Worm (Caenorhabditis elegans) whole organism, late embryonic: ENCODE data around the gene cpr-9.

Source experiments
- C08G9.2 ChIP-seq: sonication (generic microtip); optimal IDR thresholded peaks from 2 replicates; lab custom pipeline; 2016; ENCODE audit warnings: mild to moderate bottlenecking, missing genetic modification characterization, moderate library complexity, missing compliant biosample characterization
- F13H6.1 ChIP-seq: sonication (generic microtip); optimal IDR thresholded peaks from 2 replicates; lab custom pipeline; 2016; ENCODE audit warnings: missing genetic modification characterization, missing compliant biosample characterization
- Y22D7AL.16 ChIP-seq: sonication (generic microtip); optimal IDR thresholded peaks from 2 replicates; lab custom pipeline; 2016; ENCODE audit warnings: missing genetic modification characterization, missing compliant biosample characterization
- ama-1 ChIP-seq: fragments of 150-350 bp; optimal IDR thresholded peaks from 2 replicates; lab custom pipeline; 2014
- ceh-18 ChIP-seq: sonication (generic microtip); optimal IDR thresholded peaks from 2 replicates; lab custom pipeline; 2016; ENCODE audit warnings: missing genetic modification characterization, missing compliant biosample characterization
- ceh-2 ChIP-seq: sonication (generic microtip); optimal IDR thresholded peaks from 2 replicates; lab custom pipeline; 2016; ENCODE audit warnings: missing genotype, missing genetic modification characterization, missing compliant biosample characterization
- ceh-22 ChIP-seq: sonication (generic microtip); optimal IDR thresholded peaks from 2 replicates; lab custom pipeline; 2017; ENCODE audit warnings: missing biosample characterization, missing genetic modification characterization
- ceh-24 ChIP-seq: sonication (generic microtip); optimal IDR thresholded peaks from 2 replicates; lab custom pipeline; 2016; ENCODE audit warnings: mild to moderate bottlenecking, missing genetic modification characterization, missing compliant biosample characterization
- ceh-30 ChIP-seq: fragments of 150-350 bp; optimal IDR thresholded peaks from 2 replicates; lab custom pipeline; 2014; ENCODE audit warnings: missing biosample characterization, missing genetic modification characterization
- ceh-31 ChIP-seq: sonication (generic microtip); optimal IDR thresholded peaks from 2 replicates; lab custom pipeline; 2016; ENCODE audit warnings: missing genetic modification characterization, missing compliant biosample characterization
- ceh-34 ChIP-seq: sonication (generic microtip); optimal IDR thresholded peaks from 2 replicates; lab custom pipeline; 2016; ENCODE audit warnings: mild to moderate bottlenecking, missing genetic modification characterization, missing compliant biosample characterization
- ceh-6 ChIP-seq: fragments of 200-800 bp; sonication (Bioruptor generic); optimal IDR thresholded peaks from 2 replicates; lab custom pipeline; 2018; ENCODE audit warnings: mild to moderate bottlenecking, missing genetic modification characterization, missing compliant biosample characterization
- ceh-9 ChIP-seq: sonication (generic microtip); optimal IDR thresholded peaks from 2 replicates; lab custom pipeline; 2016; ENCODE audit warnings: mild to moderate bottlenecking, missing genetic modification characterization, inconsistent platforms, missing compliant biosample characterization
- dmd-4 ChIP-seq: sonication (generic microtip); optimal IDR thresholded peaks from 2 replicates; lab custom pipeline; 2016; ENCODE audit warnings: borderline replicate concordance, missing genetic modification characterization, missing compliant biosample characterization
- ets-4 ChIP-seq: sonication (generic microtip); optimal IDR thresholded peaks from 2 replicates; lab custom pipeline; 2016; ENCODE audit warnings: missing genetic modification characterization, missing compliant biosample characterization
- fkh-6 ChIP-seq: sonication (generic microtip); optimal IDR thresholded peaks from 2 replicates; lab custom pipeline; 2016; ENCODE audit warnings: missing genetic modification characterization, missing compliant biosample characterization
- hlh-13 ChIP-seq: fragments of 200-800 bp; sonication (Bioruptor generic); optimal IDR thresholded peaks from 2 replicates; lab custom pipeline; 2018; ENCODE audit warnings: mild to moderate bottlenecking, missing genetic modification characterization, missing compliant biosample characterization
- hlh-6 ChIP-seq: sonication (generic microtip); optimal IDR thresholded peaks from 2 replicates; lab custom pipeline; 2016; ENCODE audit warnings: missing genotype, missing genetic modification characterization, missing compliant biosample characterization
- lim-6 ChIP-seq: sonication (generic microtip); optimal IDR thresholded peaks from 2 replicates; lab custom pipeline; 2016; ENCODE audit warnings: missing genetic modification characterization, missing compliant biosample characterization
- lin-11 ChIP-seq: fragments of 200-800 bp; sonication (Bioruptor generic); optimal IDR thresholded peaks from 2 replicates; lab custom pipeline; 2018; ENCODE audit warnings: mild to moderate bottlenecking, missing genetic modification characterization, missing compliant biosample characterization
- madf-2 ChIP-seq: sonication (generic microtip); optimal IDR thresholded peaks from 2 replicates; lab custom pipeline; 2017; ENCODE audit warnings: missing genetic modification characterization, missing compliant biosample characterization
- mec-3 ChIP-seq: sonication (generic microtip); optimal IDR thresholded peaks from 2 replicates; lab custom pipeline; 2016; ENCODE audit warnings: borderline replicate concordance, missing genetic modification characterization, missing compliant biosample characterization
- nhr-232 ChIP-seq: sonication (generic microtip); optimal IDR thresholded peaks from 2 replicates; lab custom pipeline; 2016; ENCODE audit warnings: missing genetic modification characterization, missing compliant biosample characterization
- npax-4 ChIP-seq: sonication (generic microtip); optimal IDR thresholded peaks from 2 replicates; lab custom pipeline; 2016; ENCODE audit warnings: missing genetic modification characterization, missing compliant biosample characterization
- odd-2 ChIP-seq: sonication (generic microtip); optimal IDR thresholded peaks from 2 replicates; lab custom pipeline; 2017; ENCODE audit warnings: antibody characterized with exemption, mild to moderate bottlenecking, missing genetic modification characterization, missing compliant biosample characterization
- pat-9 ChIP-seq: fragments of 200-800 bp; sonication (Bioruptor generic); optimal IDR thresholded peaks from 2 replicates; lab custom pipeline; 2018; ENCODE audit warnings: mild to moderate bottlenecking, missing genetic modification characterization, moderate library complexity, missing compliant biosample characterization
- pax-1 ChIP-seq: fragments of 150-350 bp; optimal IDR thresholded peaks from 2 replicates; lab custom pipeline; 2014; ENCODE audit warnings: missing biosample characterization, missing genetic modification characterization
- pros-1 ChIP-seq: fragments of 150-350 bp; optimal IDR thresholded peaks from 2 replicates; lab custom pipeline; 2014; ENCODE audit warnings: missing biosample characterization, missing genetic modification reagents, missing genetic modification characterization
- ref-2 ChIP-seq: sonication (generic microtip); optimal IDR thresholded peaks from 2 replicates; lab custom pipeline; 2016; ENCODE audit warnings: missing genetic modification characterization, missing compliant biosample characterization
- rnt-1 ChIP-seq: sonication (generic microtip); optimal IDR thresholded peaks from 2 replicates; lab custom pipeline; 2016; ENCODE audit warnings: missing genetic modification characterization, missing compliant biosample characterization
- sdc-2 ChIP-seq: sonication (generic microtip); optimal IDR thresholded peaks from 2 replicates; lab custom pipeline; 2016; ENCODE audit warnings: missing genotype, missing genetic modification characterization, missing compliant biosample characterization
- sox-2 ChIP-seq: fragments of 200-800 bp; sonication (Bioruptor generic); IDR thresholded peaks from 2 replicates; pipeline ENCODE4 v1.3.6; 2022; ENCODE audit warnings: missing genetic modification reagents, missing genetic modification characterization, missing compliant biosample characterization
- sox-4 ChIP-seq: sonication (generic microtip); optimal IDR thresholded peaks from 2 replicates; lab custom pipeline; 2017; ENCODE audit warnings: mild to moderate bottlenecking, missing genetic modification characterization, inconsistent platforms, missing compliant biosample characterization
- syd-9 ChIP-seq: sonication (generic microtip); optimal IDR thresholded peaks from 2 replicates; lab custom pipeline; 2016; ENCODE audit warnings: mild to moderate bottlenecking, missing genetic modification characterization, moderate library complexity, missing compliant biosample characterization
- tbx-2 ChIP-seq: sonication (generic microtip); optimal IDR thresholded peaks from 2 replicates; lab custom pipeline; 2016; ENCODE audit warnings: missing genetic modification characterization, missing compliant biosample characterization
- ttx-3 ChIP-seq: sonication (generic microtip); optimal IDR thresholded peaks from 2 replicates; lab custom pipeline; 2016; ENCODE audit warnings: missing genetic modification reagents, missing genetic modification characterization, missing compliant biosample characterization
- unc-3 ChIP-seq, 2 experiments: fragments of 200-800 bp in 1 of 2; sonication (Bioruptor generic) in 1 of 2; sonication (generic microtip) in 1 of 2; conservative IDR thresholded peaks in 1 of 2; optimal IDR thresholded peaks in 1 of 2; 2 replicates each; pipeline versions ENCODE4 v1.3.6 to Lab custom; 2016 to 2022; ENCODE audit warnings: missing compliant biosample characterization in 2 of 2, missing genetic modification characterization in 2 of 2, missing genetic modification reagents in 1 of 2
- unc-42 ChIP-seq: sonication (generic microtip); optimal IDR thresholded peaks from 2 replicates; lab custom pipeline; 2016; ENCODE audit warnings: missing genotype, missing genetic modification characterization, missing compliant biosample characterization
- unc-55 ChIP-seq: sonication (generic microtip); optimal IDR thresholded peaks from 2 replicates; lab custom pipeline; 2017; ENCODE audit warnings: missing biosample characterization, missing genetic modification reagents, missing genetic modification characterization
- unc-86 ChIP-seq: sonication (generic microtip); optimal IDR thresholded peaks from 2 replicates; lab custom pipeline; 2016; ENCODE audit warnings: missing genetic modification characterization, missing compliant biosample characterization
- zip-5 ChIP-seq: sonication (generic microtip); optimal IDR thresholded peaks from 2 replicates; lab custom pipeline; 2016; ENCODE audit warnings: missing genetic modification characterization, missing compliant biosample characterization
- ztf-16 ChIP-seq: sonication (generic microtip); optimal IDR thresholded peaks from 2 replicates; lab custom pipeline; 2017; ENCODE audit warnings: missing genetic modification characterization, missing compliant biosample characterization

cpr-9 gene

ce11 chrV:12037889-12038288 is 35.0 kb downstream of the cpr-9 start:
- no peak for TF ChIP-seq ceh-24 (tag; lab: Kevin White, UChicago)
- no peak for TF ChIP-seq ama-1 (lab: Kevin White, UChicago)
- no peak for TF ChIP-seq odd-2 (tag; lab: Kevin White, UChicago)
- no peak for TF ChIP-seq ceh-9 (tag; lab: Kevin White, UChicago)
- TF ChIP-seq ref-2: no peak
- no peak for TF ChIP-seq rnt-1
- TF ChIP-seq unc-55 (GFP tag; lab: Kevin White, UChicago): no peak
- TF ChIP-seq lin-11 (tag; lab: Kevin White, UChicago): no peak
- no peak for TF ChIP-seq pax-1 (tag; lab: Kevin White, UChicago)
- no peak for TF ChIP-seq lim-6
- TF ChIP-seq ttx-3 (tag; lab: Kevin White, UChicago): no peak
- no peak for TF ChIP-seq nhr-232 (tag; lab: Kevin White, UChicago)
- TF ChIP-seq, all 69 proteins: peak for 0

ce11 chrV:12038317-12038716 is 35.5 kb downstream of the cpr-9 start:
- TF ChIP-seq pat-9 (tag; lab: Kevin White, UChicago) (no peak), unc-3 (GFP tag; conservative IDR thresholded peaks at IDR 0.05; lab: Robert Waterston, UW) (no peak), unc-3 (tag; optimal IDR thresholded peaks at IDR 0.05; lab: Kevin White, UChicago) (no peak), ceh-30 (tag; lab: Kevin White, UChicago) (no peak), unc-42 (tag; lab: Kevin White, UChicago) (no peak), ceh-2 (tag; lab: Kevin White, UChicago) (no peak), ceh-22 (tag; lab: Kevin White, UChicago) (no peak), sox-2 (GFP tag; lab: Robert Waterston, UW) (peak; percentile 4; the same call in 1 of the 2 replicates), mec-3 (no peak)
- TF ChIP-seq, all 69 proteins: peak for 1

- TF ChIP-seq ceh-31 (tag; lab: Kevin White, UChicago) (peak; percentile 44), ceh-34 (tag; lab: Kevin White, UChicago) (peak; percentile 37), hlh-13 (GFP tag; lab: Kevin White, UChicago) (no peak), fkh-6 (tag; lab: Kevin White, UChicago) (no peak), tbx-2 (tag; lab: Kevin White, UChicago) (peak; percentile 65), ref-2 (peak; percentile 25), zip-5 (tag; lab: Kevin White, UChicago) (no peak), sdc-2 (tag; lab: Kevin White, UChicago) (peak; percentile 56), ceh-2 (tag; lab: Kevin White, UChicago) (peak; percentile 42), pros-1 (peak; percentile 46), Y22D7AL.16 (tag; lab: Kevin White, UChicago) (no peak), unc-86 (no peak), syd-9 (peak; percentile 51), F13H6.1 (tag; lab: Kevin White, UChicago) (peak; percentile 33), hlh-6 (tag; lab: Kevin White, UChicago) (peak; percentile 26), sox-4 (tag; lab: Kevin White, UChicago) (no peak), ets-4 (tag; lab: Kevin White, UChicago) (no peak), ztf-16 (no peak), ceh-6 (GFP tag; lab: Kevin White, UChicago) (no peak), ceh-18 (tag; lab: Kevin White, UChicago) (peak; percentile 10), C08G9.2 (tag; lab: Kevin White, UChicago) (peak; percentile 34)
Measured at ce11 chrV:12038783-12039182, 35.9 kb downstream of the cpr-9 start.

DNA sequence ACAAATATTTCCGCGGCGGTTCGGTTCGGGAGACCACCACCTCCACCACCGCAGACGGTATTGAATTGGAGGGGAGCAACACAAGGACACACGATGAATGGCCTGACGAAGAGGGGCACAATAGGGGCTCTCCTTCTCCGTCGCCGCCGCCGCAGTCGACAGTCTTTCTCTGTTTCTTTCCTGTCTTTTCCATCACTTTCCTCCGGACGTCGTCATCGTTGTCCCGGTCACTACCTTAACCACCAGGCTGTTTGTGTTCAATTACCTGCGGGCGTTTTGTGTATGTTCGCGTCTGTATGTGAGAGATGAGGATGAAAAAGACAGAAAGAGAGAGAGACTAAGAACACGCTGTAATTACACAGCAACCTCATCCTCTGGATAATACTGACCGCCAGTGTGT is 36.9 kb downstream of the cpr-9 start:
- TF ChIP-seq ceh-31 (tag; lab: Kevin White, UChicago) (peak; percentile 38), npax-4 (tag; lab: Kevin White, UChicago) (no peak), sox-2 (GFP tag; lab: Robert Waterston, UW) (peak; percentile 38), madf-2 (no peak), pros-1 (peak; percentile 3), ceh-2 (tag; lab: Kevin White, UChicago) (peak; percentile 12), ceh-34 (tag; lab: Kevin White, UChicago) (peak; percentile 23), ref-2 (peak; percentile 35), dmd-4 (tag; lab: Kevin White, UChicago) (peak; percentile 2)
- TF ChIP-seq, all 69 proteins: peak for 7
